Fruit fly (Drosophila melanogaster): ENCODE measurements around the gene CG13728.

DNA sequence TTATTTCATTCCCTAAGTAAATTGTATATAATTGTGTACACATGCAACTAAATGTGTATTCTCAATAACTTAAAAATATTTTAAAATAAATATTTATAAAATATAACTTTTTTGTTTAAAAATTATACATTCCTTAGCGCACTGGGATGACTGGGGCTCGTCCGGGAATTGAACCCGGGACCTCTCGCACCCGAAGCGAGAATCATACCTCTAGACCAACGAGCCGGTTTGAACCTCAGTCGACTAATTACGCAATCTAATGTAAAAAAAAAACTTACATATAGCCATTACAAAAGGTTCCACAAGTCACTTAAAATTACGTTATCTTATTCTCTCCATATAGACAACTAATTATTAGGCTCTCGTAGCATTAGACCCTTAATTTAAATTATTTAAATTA, 42.8 kb downstream of the CG13728 start:
- no peak for TF ChIP-seq Myc (optimal IDR thresholded peaks at IDR 0.05)
- TF ChIP-seq OdsH (GFP tag; optimal IDR thresholded peaks at IDR 0.05): no peak

Data from whole organism, wandering third instar larva.